Worm (Caenorhabditis elegans): ENCODE results near the gene snpn-1.

DNA sequence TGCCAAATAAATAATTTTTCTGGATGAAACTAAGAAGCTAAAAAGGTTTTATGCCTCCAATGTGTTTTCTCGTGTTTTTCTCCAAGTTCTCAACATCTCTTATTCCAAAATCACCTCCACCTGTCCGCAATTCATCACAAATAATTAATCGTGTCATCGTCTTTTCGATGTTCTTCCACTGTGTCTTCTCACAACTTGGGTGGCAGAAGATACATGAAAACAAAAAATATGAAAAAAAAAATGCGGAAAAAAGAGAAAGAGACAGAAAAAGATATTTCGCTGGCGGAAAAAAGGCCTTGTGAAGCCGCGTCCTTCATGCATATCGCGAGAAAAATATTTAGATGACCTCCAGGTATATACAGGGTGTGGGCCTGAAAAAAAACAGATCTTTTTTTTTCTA, 17.0 kb downstream of the snpn-1 start:
- TF ChIP-seq hmg-4 (GFP tag; optimal IDR thresholded peaks at IDR 0.05) (no peak), flt-1 (GFP tag; IDR thresholded peaks at IDR 0.05) (no peak), B0310.2 (tag; optimal IDR thresholded peaks at IDR 0.05) (no peak), tbx-11 (GFP tag; IDR thresholded peaks at IDR 0.05) (no peak), ama-1 (optimal IDR thresholded peaks at IDR 0.05) (no peak), tbx-37 (GFP tag; conservative IDR thresholded peaks at IDR 0.05) (no peak), pes-1 (GFP tag; IDR thresholded peaks at IDR 0.05) (no peak), hnd-1 (tag; optimal IDR thresholded peaks at IDR 0.05) (no peak), scrt-1 (GFP tag; IDR thresholded peaks at IDR 0.05) (no peak), ets-7 (tag; optimal IDR thresholded peaks at IDR 0.05) (no peak), F13C5.2 (tag; optimal IDR thresholded peaks at IDR 0.05) (no peak), hmbx-1 (tag; optimal IDR thresholded peaks at IDR 0.05) (no peak), sea-1 (GFP tag; conservative IDR thresholded peaks at IDR 0.05) (no peak)
